Fruit fly (Drosophila melanogaster): ENCODE measurements around the gene CG32982.

Gene CG32982

dm6 chr2L:9193672-9194071 is 68.1 kb downstream of the CG32982 start (continued):
- TF ChIP-seq CG17802 (tag; optimal IDR thresholded peaks at IDR 0.05) (no peak), cwo (GFP tag; optimal IDR thresholded peaks at IDR 0.05) (no peak), CG4404 (GFP tag; IDR thresholded peaks at IDR 0.05) (no peak), Opbp (GFP tag; IDR thresholded peaks at IDR 0.05; ENCODE audit: partially characterized antibody) (no peak), NfI (GFP tag; optimal IDR thresholded peaks at IDR 0.05) (no peak), peb (GFP tag; IDR thresholded peaks at IDR 0.05) (no peak), H2.0 (GFP tag; IDR thresholded peaks at IDR 0.05) (no peak), CG3847 (GFP tag; IDR thresholded peaks at IDR 0.05) (no peak), fd64A (GFP tag; optimal IDR thresholded peaks at IDR 0.05) (peak; percentile 26), Ets65A (GFP tag) (no peak), sc (optimal IDR thresholded peaks at IDR 0.05) (no peak), sc (GFP tag; optimal IDR thresholded peaks at IDR 0.05) (no peak), bigmax (GFP tag; optimal IDR thresholded peaks at IDR 0.05) (no peak), sens-2 (GFP tag; IDR thresholded peaks at IDR 0.05) (no peak), CG10565 (GFP tag; optimal IDR thresholded peaks at IDR 0.05) (no peak), sim (GFP tag; IDR thresholded peaks at IDR 0.05) (no peak), CG6689 (GFP tag; IDR thresholded peaks at IDR 0.05) (no peak), Nf-YA (GFP tag; IDR thresholded peaks at IDR 0.05) (no peak), unc-4 (GFP tag; IDR thresholded peaks at IDR 0.05; ENCODE audit: partially characterized antibody) (no peak), CG11398 (GFP tag; optimal IDR thresholded peaks at IDR 0.05) (no peak), CG3838 (GFP tag; optimal IDR thresholded peaks at IDR 0.05) (no peak), Oli (tag; optimal IDR thresholded peaks at IDR 0.05) (no peak), pum (GFP tag; optimal IDR thresholded peaks at IDR 0.05) (no peak), CG14860 (GFP tag; IDR thresholded peaks at IDR 0.05; ENCODE audit: partially characterized antibody) (no peak), CG18764 (GFP tag; optimal IDR thresholded peaks at IDR 0.05) (no peak), CG7786 (GFP tag; optimal IDR thresholded peaks at IDR 0.05) (no peak), Six4 (GFP tag; optimal IDR thresholded peaks at IDR 0.05) (no peak), MBD-R2 (GFP tag; IDR thresholded peaks at IDR 0.05) (no peak), CG2120 (GFP tag; optimal IDR thresholded peaks at IDR 0.05) (no peak), mld (GFP tag; IDR thresholded peaks at IDR 0.05; ENCODE audit: partially characterized antibody) (no peak), fu2 (GFP tag; optimal IDR thresholded peaks at IDR 0.05) (no peak), CG2889 (GFP tag; IDR thresholded peaks at IDR 0.05) (0 out of 3 replicates have a peak, but pooled peaks have one; percentile 14), CG9727 (GFP tag; optimal IDR thresholded peaks at IDR 0.05) (no peak), Spps (tag; optimal IDR thresholded peaks at IDR 0.05) (peak; percentile 43), aop (GFP tag; IDR thresholded peaks at IDR 0.05) (no peak), CG13775 (GFP tag; optimal IDR thresholded peaks at IDR 0.05) (no peak), CG17612 (GFP tag; IDR thresholded peaks at IDR 0.05) (no peak), kah (GFP tag; optimal IDR thresholded peaks at IDR 0.05) (no peak), sens (GFP tag) (peak; percentile 73), B-H1 (GFP tag; IDR thresholded peaks at IDR 0.05) (no peak), sd (tag; optimal IDR thresholded peaks at IDR 0.05) (no peak), CG10321 (GFP tag; IDR thresholded peaks at IDR 0.05) (no peak), gro (GFP tag; optimal IDR thresholded peaks at IDR 0.05) (no peak), Mad (GFP tag; optimal IDR thresholded peaks at IDR 0.05) (no peak), CG15011 (GFP tag; optimal IDR thresholded peaks at IDR 0.05) (no peak), Oaz (GFP tag; IDR thresholded peaks at IDR 0.05) (no peak), CG15601 (tag; optimal IDR thresholded peaks at IDR 0.05) (peak; percentile 48), tap (tag; optimal IDR thresholded peaks at IDR 0.05) (peak; percentile 0), CG12659 (GFP tag; optimal IDR thresholded peaks at IDR 0.05) (no peak), nerfin-1 (tag; optimal IDR thresholded peaks at IDR 0.05) (peak; percentile 17), CG12769 (tag; optimal IDR thresholded peaks at IDR 0.05) (no peak), CG10366 (GFP tag; IDR thresholded peaks at IDR 0.05) (no peak), odd (GFP tag; optimal IDR thresholded peaks at IDR 0.05) (no peak)

Measured in whole organism, embryonic.